Fruit fly (Drosophila melanogaster) whole organism, embryonic: ENCODE results near the gene hfp.

Experiments
- Ada2b ChIP-seq: fragments of 200-800 bp; sonication (Bioruptor generic); IDR thresholded peaks from 2 replicates; pipeline ENCODE4 v1.3.6; 2022; ENCODE audit warnings: missing biosample characterization, missing genetic modification characterization
- Antp ChIP-seq: fragments of 200-800 bp; sonication (Bioruptor generic); optimal IDR thresholded peaks from 3 replicates; lab custom pipeline; 2016; ENCODE audit warnings: missing biosample characterization, missing genetic modification characterization
- Bteb2 ChIP-seq: fragments of 200-800 bp; sonication (Bioruptor generic); optimal IDR thresholded peaks from 2 replicates; lab custom pipeline; 2016; ENCODE audit warnings: missing biosample characterization, missing genetic modification characterization
- CG10321 ChIP-seq: fragments of 200-800 bp; sonication (Bioruptor generic); IDR thresholded peaks from 2 replicates; pipeline ENCODE4 v1.3.6; 2022; ENCODE audit warnings: missing biosample characterization, missing genetic modification characterization
- CG10654 ChIP-seq: fragments of 200-800 bp; sonication (Bioruptor generic); optimal IDR thresholded peaks from 2 replicates; lab custom pipeline; 2016; ENCODE audit warnings: missing biosample characterization, missing genetic modification characterization
- CG12236 ChIP-seq: fragments of 200-800 bp; sonication (Bioruptor generic); optimal IDR thresholded peaks from 2 replicates; lab custom pipeline; 2016; ENCODE audit warnings: missing biosample characterization, missing genetic modification characterization
- CG12744 ChIP-seq: fragments of 200-800 bp; sonication (Bioruptor generic); optimal IDR thresholded peaks from 2 replicates; lab custom pipeline; 2016; ENCODE audit warnings: missing biosample characterization, missing genetic modification characterization
- CG16813 ChIP-seq: fragments of 200-800 bp; sonication (Bioruptor generic); IDR thresholded peaks from 3 replicates; pipeline ENCODE4 v1.3.6; 2022; ENCODE audit warnings: missing biosample characterization, missing genetic modification characterization; ENCODE audit not compliant: partially characterized antibody
- CG17186 ChIP-seq: fragments of 200-800 bp; sonication (Bioruptor generic); optimal IDR thresholded peaks from 3 replicates; lab custom pipeline; 2017; ENCODE audit warnings: missing biosample characterization, missing genetic modification reagents, missing genetic modification characterization
- CG17328 ChIP-seq: fragments of 200-800 bp; sonication (Bioruptor generic); IDR thresholded peaks from 2 replicates; pipeline ENCODE4 v1.3.6; 2022; ENCODE audit warnings: missing biosample characterization, missing genetic modification characterization
- CG17361 ChIP-seq: fragments of 200-800 bp; sonication (Bioruptor generic); IDR thresholded peaks from 3 replicates; pipeline ENCODE4 v1.3.6; 2022; ENCODE audit warnings: missing biosample characterization, missing genetic modification characterization
- CG17612 ChIP-seq: fragments of 200-800 bp; sonication (Bioruptor generic); IDR thresholded peaks from 2 replicates; pipeline ENCODE4 v1.3.6; 2022; ENCODE audit warnings: missing biosample characterization, missing genetic modification characterization
- CG1792 ChIP-seq: fragments of 200-800 bp; sonication (Bioruptor generic); optimal IDR thresholded peaks from 2 replicates; lab custom pipeline; 2016; ENCODE audit warnings: missing biosample characterization, missing genetic modification characterization
- CG18476 ChIP-seq: fragments of 200-800 bp; sonication (Bioruptor generic); optimal IDR thresholded peaks from 2 replicates; lab custom pipeline; 2016; ENCODE audit warnings: missing biosample characterization, mild to moderate bottlenecking, missing genetic modification characterization
- CG2875 ChIP-seq: fragments of 200-800 bp; sonication (Bioruptor generic); optimal IDR thresholded peaks from 2 replicates; lab custom pipeline; 2017; ENCODE audit warnings: missing biosample characterization, mild to moderate bottlenecking, missing genetic modification characterization, missing genetic modification reagents
- CG31365 ChIP-seq: fragments of 200-800 bp; sonication (Bioruptor generic); optimal IDR thresholded peaks from 2 replicates; lab custom pipeline; 2018; ENCODE audit warnings: missing biosample characterization, mild to moderate bottlenecking, missing genetic modification characterization
- CG34376 ChIP-seq: fragments of 200-800 bp; sonication (Bioruptor generic); optimal IDR thresholded peaks from 2 replicates; lab custom pipeline; 2018; ENCODE audit warnings: missing biosample characterization, mild to moderate bottlenecking, missing genetic modification characterization
- CG4404 ChIP-seq: fragments of 200-800 bp; sonication (Bioruptor generic); IDR thresholded peaks from 2 replicates; pipeline ENCODE4 v1.3.6; 2022; ENCODE audit warnings: missing biosample characterization, missing genetic modification characterization
- CG5245 ChIP-seq: fragments of 200-800 bp; sonication (Bioruptor generic); optimal IDR thresholded peaks from 3 replicates; lab custom pipeline; 2016; ENCODE audit warnings: missing biosample characterization, missing genetic modification characterization
- CG6791 ChIP-seq: fragments of 200-800 bp; sonication (Bioruptor generic); IDR thresholded peaks from 3 replicates; pipeline ENCODE4 v1.3.6; 2022; ENCODE audit warnings: missing biosample characterization, missing genetic modification characterization; ENCODE audit not compliant: partially characterized antibody
- CG8281 ChIP-seq: fragments of 200-800 bp; sonication (Bioruptor generic); optimal IDR thresholded peaks from 2 replicates; lab custom pipeline; 2018; ENCODE audit warnings: missing biosample characterization, mild to moderate bottlenecking, missing genetic modification characterization, moderate library complexity
- CG8388 ChIP-seq: fragments of 200-800 bp; sonication (Bioruptor generic); optimal IDR thresholded peaks from 2 replicates; lab custom pipeline; 2019; ENCODE audit warnings: missing biosample characterization, mild to moderate bottlenecking, missing genetic modification characterization, moderate library complexity
- CHES-1-like ChIP-seq: fragments of 200-800 bp; sonication (Bioruptor generic); optimal IDR thresholded peaks from 2 replicates; lab custom pipeline; 2016; ENCODE audit warnings: missing biosample characterization, missing genetic modification characterization
- Dip3 ChIP-seq: fragments of 200-800 bp; sonication (Bioruptor generic); optimal IDR thresholded peaks from 3 replicates; lab custom pipeline; 2016; ENCODE audit warnings: missing biosample characterization, missing genetic modification characterization
- Fer2 ChIP-seq: fragments of 200-800 bp; sonication (Bioruptor generic); optimal IDR thresholded peaks from 2 replicates; lab custom pipeline; 2018; ENCODE audit warnings: missing biosample characterization, mild to moderate bottlenecking, missing genetic modification characterization, moderate library complexity
- Fer3 ChIP-seq: fragments of 200-800 bp; sonication (Bioruptor generic); optimal IDR thresholded peaks from 2 replicates; lab custom pipeline; 2018; ENCODE audit warnings: missing biosample characterization, mild to moderate bottlenecking, missing genetic modification characterization, moderate library complexity
- Hand ChIP-seq: fragments of 200-800 bp; sonication (Bioruptor generic); optimal IDR thresholded peaks from 2 replicates; lab custom pipeline; 2017; ENCODE audit warnings: mild to moderate bottlenecking, missing biosample characterization, missing genetic modification reagents, missing genetic modification characterization
- Hey ChIP-seq: fragments of 200-800 bp; sonication (Bioruptor generic); optimal IDR thresholded peaks from 3 replicates; lab custom pipeline; 2018; ENCODE audit warnings: missing biosample characterization, mild to moderate bottlenecking, missing genetic modification characterization
- Hmr ChIP-seq: fragments of 200-800 bp; sonication (Bioruptor generic); optimal IDR thresholded peaks from 3 replicates; lab custom pipeline; 2017; ENCODE audit warnings: mild to moderate bottlenecking, missing biosample characterization, missing genetic modification reagents, missing genetic modification characterization
- Hmx ChIP-seq: fragments of 200-800 bp; sonication (Bioruptor generic); optimal IDR thresholded peaks from 2 replicates; lab custom pipeline; 2016; ENCODE audit warnings: missing biosample characterization, missing genetic modification characterization
- Mes4 ChIP-seq: fragments of 200-800 bp; sonication (Bioruptor generic); optimal IDR thresholded peaks from 2 replicates; lab custom pipeline; 2016; ENCODE audit warnings: missing biosample characterization, missing genetic modification characterization
- Mrtf ChIP-seq: fragments of 200-800 bp; sonication (Bioruptor generic); IDR thresholded peaks from 3 replicates; pipeline ENCODE4 v1.3.6; 2022; ENCODE audit warnings: missing biosample characterization, missing genetic modification characterization
- NC2α ChIP-seq: fragments of 200-800 bp; sonication (Bioruptor generic); optimal IDR thresholded peaks from 2 replicates; lab custom pipeline; 2016; ENCODE audit warnings: missing biosample characterization, missing genetic modification characterization
- Sry-δ ChIP-seq: fragments of 200-800 bp; sonication (Bioruptor generic); optimal IDR thresholded peaks from 2 replicates; lab custom pipeline; 2016; ENCODE audit warnings: missing biosample characterization, missing genetic modification characterization
- TFAM ChIP-seq: fragments of 200-800 bp; sonication (Bioruptor generic); optimal IDR thresholded peaks from 2 replicates; lab custom pipeline; 2017; ENCODE audit warnings: missing biosample characterization, missing genetic modification characterization, inconsistent platforms
- amos ChIP-seq: fragments of 200-800 bp; sonication (Bioruptor generic); IDR thresholded peaks from 2 replicates; pipeline ENCODE4 v1.3.6; 2022; ENCODE audit warnings: missing biosample characterization, missing genetic modification characterization; ENCODE audit not compliant: partially characterized antibody
- br ChIP-seq: fragments of >200 bp; optimal IDR thresholded peaks from 2 replicates; lab custom pipeline; 2017
- corto ChIP-seq: fragments of 200-800 bp; sonication (Bioruptor generic); optimal IDR thresholded peaks from 2 replicates; lab custom pipeline; 2016; ENCODE audit warnings: missing biosample characterization, mild to moderate bottlenecking, missing genetic modification characterization, moderate library complexity
- dm ChIP-seq: fragments of 200-800 bp; sonication (Bioruptor generic); optimal IDR thresholded peaks from 3 replicates; lab custom pipeline; 2016; ENCODE audit warnings: missing biosample characterization, missing genetic modification characterization
- inv ChIP-seq: fragments of 200-800 bp; sonication (Bioruptor generic); IDR thresholded peaks from 2 replicates; pipeline ENCODE4 v1.3.6; 2022; ENCODE audit warnings: missing biosample characterization, missing genetic modification characterization; ENCODE audit not compliant: partially characterized antibody
- ken ChIP-seq: fragments of 200-800 bp; sonication (Bioruptor generic); IDR thresholded peaks from 3 replicates; pipeline ENCODE4 v1.3.6; 2022; ENCODE audit warnings: missing biosample characterization, missing genetic modification characterization
- lola ChIP-seq, 3 experiments: fragments of >200 bp in 2 of 3; fragments of 200-800 bp in 1 of 3; sonication (Bioruptor generic) in 1 of 3; optimal IDR thresholded peaks; 2 replicates each; lab custom pipeline; 2017 to 2019; ENCODE audit warnings: missing biosample characterization in 3 of 3, missing genetic modification characterization in 3 of 3, mild to moderate bottlenecking in 1 of 3, moderate library complexity in 1 of 3
- mld ChIP-seq: fragments of 200-800 bp; sonication (Bioruptor generic); IDR thresholded peaks from 3 replicates; pipeline ENCODE4 v1.3.6; 2022; ENCODE audit warnings: missing biosample characterization, missing genetic modification characterization; ENCODE audit not compliant: partially characterized antibody
- nerfin-2 ChIP-seq: fragments of 200-800 bp; sonication (Bioruptor generic); IDR thresholded peaks from 2 replicates; pipeline ENCODE4 v1.3.6; 2022; ENCODE audit warnings: missing biosample characterization, missing genetic modification characterization; ENCODE audit not compliant: partially characterized antibody
- pita ChIP-seq: fragments of 200-800 bp; sonication (Bioruptor generic); optimal IDR thresholded peaks from 2 replicates; lab custom pipeline; 2017; ENCODE audit warnings: missing biosample characterization, mild to moderate bottlenecking, missing genetic modification characterization
- rib ChIP-seq: fragments of 200-800 bp; sonication (Bioruptor generic); IDR thresholded peaks from 2 replicates; pipeline ENCODE4 v1.3.6; 2022; ENCODE audit warnings: missing biosample characterization, missing genetic modification characterization
- sens-2 ChIP-seq: fragments of 200-800 bp; sonication (Bioruptor generic); IDR thresholded peaks from 2 replicates; pipeline ENCODE4 v1.3.6; 2022; ENCODE audit warnings: missing biosample characterization, missing genetic modification characterization
- sim ChIP-seq: fragments of 200-800 bp; sonication (Bioruptor generic); IDR thresholded peaks from 2 replicates; pipeline ENCODE4 v1.3.6; 2022; ENCODE audit warnings: missing biosample characterization, missing genetic modification characterization
- slbo ChIP-seq: fragments of 200-800 bp; sonication (Bioruptor generic); IDR thresholded peaks from 2 replicates; pipeline ENCODE4 v1.3.6; 2022; ENCODE audit warnings: missing biosample characterization, missing genetic modification characterization
- tna ChIP-seq: fragments of 200-800 bp; sonication (Bioruptor generic); IDR thresholded peaks from 2 replicates; pipeline ENCODE4 v1.3.6; 2022; ENCODE audit warnings: missing biosample characterization, missing genetic modification characterization; ENCODE audit not compliant: partially characterized antibody

hfp gene

dm6 chr3L:1546349-1547116 lies 44.1 kb upstream of the hfp start (continued):
- TF ChIP-seq Fer2 (tag; lab: Kevin White, UChicago) (no peak), CG31365 (tag; lab: Kevin White, UChicago) (no peak), CG1792 (GFP tag; lab: Kevin White, UChicago) (peak; percentile 12), inv (no peak), Dip3 (GFP tag; lab: Kevin White, UChicago) (no peak), CG17361 (GFP tag; lab: Robert Waterston, UW) (no peak), Hmr (GFP tag; lab: Kevin White, UChicago) (no peak), br (lab: Kevin White, UChicago) (no peak), TFAM (GFP tag; lab: Kevin White, UChicago) (no peak), sim (GFP tag; lab: Robert Waterston, UW) (no peak), CG5245 (GFP tag; lab: Kevin White, UChicago) (no peak), Ada2b (GFP tag; lab: Robert Waterston, UW) (no peak), Hmx (GFP tag; lab: Kevin White, UChicago) (no peak), sens-2 (GFP tag; lab: Robert Waterston, UW) (0 out of 2 replicates have a peak, but pooled peaks have one; percentile 5), pita (GFP tag; lab: Kevin White, UChicago) (no peak), CG34376 (peak; percentile 46), CG8388 (no peak), CG8281 (no peak), tna (GFP tag; lab: Robert Waterston, UW) (no peak), amos (no peak), Mrtf (GFP tag; lab: Robert Waterston, UW) (no peak; the same call in 2 of the 3 replicates), ken (GFP tag; lab: Robert Waterston, UW) (no peak), Mes4 (GFP tag; lab: Kevin White, UChicago) (no peak), rib (GFP tag; lab: Robert Waterston, UW) (peak; percentile 50; the same call in 1 of the 2 replicates), CG2875 (GFP tag; lab: Kevin White, UChicago) (no peak), CG12744 (GFP tag; lab: Kevin White, UChicago) (no peak), CHES-1-like (GFP tag; lab: Kevin White, UChicago) (peak; percentile 29), NC2α (GFP tag; lab: Kevin White, UChicago) (no peak), CG17186 (GFP tag; lab: Kevin White, UChicago) (no peak), CG6791 (0 out of 3 replicates have a peak, but pooled peaks have one; percentile 14), corto (GFP tag; lab: Kevin White, UChicago) (no peak), lola (GFP tag; optimal IDR thresholded peaks at IDR 0.05; lab: Kevin White, UChicago) (no peak), dm (GFP tag; lab: Kevin White, UChicago) (peak; percentile 42), CG4404 (GFP tag; lab: Robert Waterston, UW) (no peak), Antp (GFP tag; lab: Kevin White, UChicago) (no peak), mld (no peak), slbo (GFP tag; lab: Robert Waterston, UW) (no peak), CG18476 (GFP tag; lab: Kevin White, UChicago) (no peak), CG10654 (no peak), Sry-δ (GFP tag; lab: Kevin White, UChicago) (no peak), Hey (tag; lab: Kevin White, UChicago) (no peak), Hand (GFP tag; lab: Kevin White, UChicago) (no peak), CG10321 (GFP tag; lab: Robert Waterston, UW) (peak; percentile 86), nerfin-2 (GFP tag; lab: Robert Waterston, UW) (no peak), CG12236 (GFP tag; lab: Kevin White, UChicago) (no peak), CG17328 (GFP tag; lab: Robert Waterston, UW) (no peak), Bteb2 (GFP tag; lab: Kevin White, UChicago) (no peak), CG17612 (no peak), Fer3 (tag; lab: Kevin White, UChicago) (no peak), CG16813 (GFP tag; lab: Robert Waterston, UW) (no peak)
